Worm (Caenorhabditis elegans): ENCODE results near the gene cpna-1.

Gene cpna-1

ce11 chrII:4183979-4184378, 2.5 kb upstream of the cpna-1 start:
- peak; percentile 56 for TF ChIP-seq F13H6.1 (tag; optimal IDR thresholded peaks at IDR 0.05)
- TF ChIP-seq nhr-25 (tag; optimal IDR thresholded peaks at IDR 0.05), result no peak
- peak; percentile 37 for TF ChIP-seq C34F6.9 (tag; optimal IDR thresholded peaks at IDR 0.05)
- peak; percentile 65 for TF ChIP-seq nhr-129 (tag; optimal IDR thresholded peaks at IDR 0.05)

- TF ChIP-seq sma-9 (GFP tag; optimal IDR thresholded peaks at IDR 0.05) (peak; percentile 77), sma-9 (tag; optimal IDR thresholded peaks at IDR 0.05) (no peak), lin-13 (GFP tag; optimal IDR thresholded peaks at IDR 0.05) (no peak), nhr-25 (tag; optimal IDR thresholded peaks at IDR 0.05) (no peak), fos-1 (tag; optimal IDR thresholded peaks at IDR 0.05) (peak; percentile 88), crh-2 (tag; optimal IDR thresholded peaks at IDR 0.05) (peak; percentile 12), gmeb-1 (tag; optimal IDR thresholded peaks at IDR 0.05) (peak; percentile 24), F13H6.1 (tag; optimal IDR thresholded peaks at IDR 0.05) (peak; percentile 33)
Measured at ce11 chrII:4194127-4194526, 7.7 kb downstream of the cpna-1 start, which contains the start of gene mth-2. Gene mth-2 (minus strand): TSS chrII:4194314.

ce11 chrII:4202633-4203032, 16.2 kb downstream of the cpna-1 start:
- TF ChIP-seq unc-55 (GFP tag; optimal IDR thresholded peaks at IDR 0.05), result peak; percentile 4

- TF ChIP-seq lin-11 (tag; optimal IDR thresholded peaks at IDR 0.05) (no peak), fos-1 (tag; optimal IDR thresholded peaks at IDR 0.05) (peak; percentile 68)
Measured at ce11 chrII:4203729-4204184, 17.3 kb downstream of the cpna-1 start, which contains the start of gene mth-1. Gene mth-1 (minus strand): TSS chrII:4203779.

- TF ChIP-seq R02D3.7 (tag; optimal IDR thresholded peaks at IDR 0.05), result no peak
- TF ChIP-seq ama-1 (optimal IDR thresholded peaks at IDR 0.05), result no peak
- no peak for TF ChIP-seq nhr-6 (tag; optimal IDR thresholded peaks at IDR 0.05)
- TF ChIP-seq ceh-16 (tag; optimal IDR thresholded peaks at IDR 0.05), result no peak
- no peak for TF ChIP-seq dmd-4 (tag; optimal IDR thresholded peaks at IDR 0.05)
- no peak for TF ChIP-seq egl-27 (tag; optimal IDR thresholded peaks at IDR 0.05)
- TF ChIP-seq nhr-129 (tag; optimal IDR thresholded peaks at IDR 0.05), result no peak
- no peak for TF ChIP-seq zag-1 (tag; optimal IDR thresholded peaks at IDR 0.05)
- no peak for TF ChIP-seq ztf-1 (GFP tag; conservative IDR thresholded peaks at IDR 0.05)
- no peak for TF ChIP-seq ztf-11 (tag; optimal IDR thresholded peaks at IDR 0.05)
- TF ChIP-seq nhr-25 (tag; optimal IDR thresholded peaks at IDR 0.05), result no peak
- no peak for TF ChIP-seq unc-55 (GFP tag; optimal IDR thresholded peaks at IDR 0.05)
Measured at ce11 chrII:4209071-4209747, 22.7 kb downstream of the cpna-1 start, which contains the start of gene F31D5.6. Gene F31D5.6 (plus strand): TSS chrII:4209697.

ce11 chrII:4211113-4211512, 24.6 kb downstream of the cpna-1 start, which contains the start of gene F31D5.7:
Gene F31D5.7 (plus strand): TSS chrII:4211413.
- TF ChIP-seq elt-1 (tag; optimal IDR thresholded peaks at IDR 0.05), result no peak
- TF ChIP-seq ZK546.5 (tag; optimal IDR thresholded peaks at IDR 0.05), result no peak

- TF ChIP-seq C34F6.9 (tag; optimal IDR thresholded peaks at IDR 0.05), result no peak
- TF ChIP-seq ama-1 (optimal IDR thresholded peaks at IDR 0.05), result no peak
- TF ChIP-seq skn-1 (tag; optimal IDR thresholded peaks at IDR 0.05), result no peak
- no peak for TF ChIP-seq R02D3.7 (tag; optimal IDR thresholded peaks at IDR 0.05)
- no peak for TF ChIP-seq lsy-2 (tag; optimal IDR thresholded peaks at IDR 0.05)
- no peak for TF ChIP-seq F13H6.1 (tag; optimal IDR thresholded peaks at IDR 0.05)
- TF ChIP-seq ceh-82 (tag; optimal IDR thresholded peaks at IDR 0.05), result no peak
- TF ChIP-seq nhr-6 (tag; optimal IDR thresholded peaks at IDR 0.05), result no peak
- no peak for TF ChIP-seq unc-62 (GFP tag; optimal IDR thresholded peaks at IDR 0.05)
- TF ChIP-seq elt-3 (tag; optimal IDR thresholded peaks at IDR 0.05), result no peak
- no peak for TF ChIP-seq unc-55 (GFP tag; optimal IDR thresholded peaks at IDR 0.05)
Measured at ce11 chrII:4215318-4215717, 28.9 kb downstream of the cpna-1 start, which contains the start of gene F31D5.2. Gene F31D5.2 (plus strand): TSS chrII:4215618.
